Fruit fly (Drosophila melanogaster): ENCODE results near the gene Hsc70-4.

The Hsc70-4 gene

dm6 chr3R:15280619-15281334, 38.3 kb downstream of the Hsc70-4 start (continued):
- TF ChIP-seq lmd (GFP tag; IDR thresholded peaks at IDR 0.05) (peak; percentile 60), Sox100B (GFP tag; optimal IDR thresholded peaks at IDR 0.05) (peak; percentile 86), nerfin-1 (tag; optimal IDR thresholded peaks at IDR 0.05) (peak; percentile 69), CG2202 (tag; optimal IDR thresholded peaks at IDR 0.05) (peak; percentile 67), CG8089 (GFP tag; optimal IDR thresholded peaks at IDR 0.05) (no peak), NC2α (GFP tag; optimal IDR thresholded peaks at IDR 0.05) (no peak), sob (GFP tag; IDR thresholded peaks at IDR 0.05) (0 out of 2 replicates have a peak, but pooled peaks have one; percentile 34), CG13296 (GFP tag; optimal IDR thresholded peaks at IDR 0.05) (peak; percentile 47), CG6254 (GFP tag; optimal IDR thresholded peaks at IDR 0.05) (peak; percentile 62), grau (tag; optimal IDR thresholded peaks at IDR 0.05) (peak; percentile 80), CHES-1-like (GFP tag; optimal IDR thresholded peaks at IDR 0.05) (no peak), CG10543 (GFP tag; optimal IDR thresholded peaks at IDR 0.05) (peak; percentile 35), CG32767 (GFP tag; IDR thresholded peaks at IDR 0.05) (peak; percentile 40; the same call in 1 of the 2 replicates), CG11085 (GFP tag; IDR thresholded peaks at IDR 0.05) (no peak), nom (GFP tag; optimal IDR thresholded peaks at IDR 0.05) (no peak), CG6791 (GFP tag; IDR thresholded peaks at IDR 0.05; ENCODE audit: partially characterized antibody) (no peak), Fer2 (tag; optimal IDR thresholded peaks at IDR 0.05) (no peak), D19A (tag; optimal IDR thresholded peaks at IDR 0.05) (peak; percentile 73), CG10431 (GFP tag; optimal IDR thresholded peaks at IDR 0.05) (peak; percentile 60), ems (GFP tag; optimal IDR thresholded peaks at IDR 0.05) (no peak), B-H2 (GFP tag; optimal IDR thresholded peaks at IDR 0.05) (no peak), CG11695 (GFP tag; IDR thresholded peaks at IDR 0.05) (0 out of 3 replicates have a peak, but pooled peaks have one; percentile 28), CG14014 (GFP tag; IDR thresholded peaks at IDR 0.05) (no peak; the same call in 1 of the 2 replicates), oc (tag; optimal IDR thresholded peaks at IDR 0.05) (peak; percentile 27), tap (tag; optimal IDR thresholded peaks at IDR 0.05) (peak; percentile 43), aop (GFP tag; IDR thresholded peaks at IDR 0.05) (no peak), Max (GFP tag; optimal IDR thresholded peaks at IDR 0.05) (peak; percentile 60), Dfd (GFP tag; optimal IDR thresholded peaks at IDR 0.05) (no peak), Lim3 (GFP tag; IDR thresholded peaks at IDR 0.05) (no peak), Blimp-1 (GFP tag; optimal IDR thresholded peaks at IDR 0.05) (peak; percentile 70), CG33213 (GFP tag; optimal IDR thresholded peaks at IDR 0.05) (no peak), HLH54F (GFP tag; optimal IDR thresholded peaks at IDR 0.05) (no peak), E2f1 (GFP tag; IDR thresholded peaks at IDR 0.05) (peak; percentile 32; the same call in 1 of the 2 replicates), CG17359 (tag; optimal IDR thresholded peaks at IDR 0.05) (peak; percentile 48), CG3995 (GFP tag; optimal IDR thresholded peaks at IDR 0.05) (no peak), sqz (GFP tag; optimal IDR thresholded peaks at IDR 0.05) (peak; percentile 61), usp (GFP tag; optimal IDR thresholded peaks at IDR 0.05) (no peak), gce (GFP tag; IDR thresholded peaks at IDR 0.05) (no peak), Dek (tag; optimal IDR thresholded peaks at IDR 0.05) (peak; percentile 20), corto (GFP tag; optimal IDR thresholded peaks at IDR 0.05) (no peak), CkIIα-i1 (GFP tag; IDR thresholded peaks at IDR 0.05) (no peak), NK7.1 (GFP tag; optimal IDR thresholded peaks at IDR 0.05) (no peak), CG2712 (tag; optimal IDR thresholded peaks at IDR 0.05) (peak; percentile 86), CG1647 (GFP tag; optimal IDR thresholded peaks at IDR 0.05) (no peak), CG7357 (GFP tag; IDR thresholded peaks at IDR 0.05) (no peak), CG9609 (GFP tag; optimal IDR thresholded peaks at IDR 0.05) (no peak), nerfin-2 (GFP tag; IDR thresholded peaks at IDR 0.05; ENCODE audit: partially characterized antibody) (no peak), CG8388 (GFP tag; optimal IDR thresholded peaks at IDR 0.05) (peak; percentile 74), gro (GFP tag; optimal IDR thresholded peaks at IDR 0.05) (no peak), CG12155 (GFP tag; optimal IDR thresholded peaks at IDR 0.05) (peak; percentile 47)
